Worm (Caenorhabditis elegans): Measurements from ENCODE around the gene T08A9.13.
A peak's percentile ranks its signal among the peaks of the same experiment; 100 is the strongest.

The T08A9.13 gene

ce11 chrX:7323604-7324003 lies 1.4 kb upstream of the T08A9.13 start:
- TF ChIP-seq set-16 (GFP tag; IDR thresholded peaks at IDR 0.05) (no peak), daf-19 (GFP tag; conservative IDR thresholded peaks at IDR 0.05) (peak; percentile 87), F10B5.3 (tag; optimal IDR thresholded peaks at IDR 0.05) (peak; percentile 3), php-3 (GFP tag; IDR thresholded peaks at IDR 0.05) (peak; percentile 61; the same call in 1 of the 2 replicates), ceh-28 (tag; optimal IDR thresholded peaks at IDR 0.05) (no peak), R02D3.7 (tag; optimal IDR thresholded peaks at IDR 0.05) (no peak), lin-29 (GFP tag; IDR thresholded peaks at IDR 0.05) (no peak), nhr-10 (tag; optimal IDR thresholded peaks at IDR 0.05) (no peak), cey-2 (tag; optimal IDR thresholded peaks at IDR 0.05; ENCODE audit: borderline replicate concordance, insufficient read depth) (no peak), nhr-41 (GFP tag; IDR thresholded peaks at IDR 0.05) (peak; percentile 39; the same call in 1 of the 2 replicates), ceh-82 (tag; optimal IDR thresholded peaks at IDR 0.05) (no peak), lim-7 (GFP tag; IDR thresholded peaks at IDR 0.05) (peak; percentile 83), jun-1 (tag; optimal IDR thresholded peaks at IDR 0.05) (no peak), fos-1 (tag; optimal IDR thresholded peaks at IDR 0.05) (no peak), ceh-62 (tag; optimal IDR thresholded peaks at IDR 0.05) (no peak), daf-12 (tag; optimal IDR thresholded peaks at IDR 0.05) (no peak), egl-43 (GFP tag; IDR thresholded peaks at IDR 0.05) (no peak), nhr-28 (tag; optimal IDR thresholded peaks at IDR 0.05) (peak; percentile 5), zfp-2 (tag; optimal IDR thresholded peaks at IDR 0.05) (no peak), dpl-1 (GFP tag; optimal IDR thresholded peaks at IDR 0.05) (no peak), vab-7 (GFP tag; IDR thresholded peaks at IDR 0.05) (peak; percentile 59), skn-1 (tag; optimal IDR thresholded peaks at IDR 0.05) (no peak), mep-1 (tag; optimal IDR thresholded peaks at IDR 0.05) (peak; percentile 54), daf-8 (GFP tag; IDR thresholded peaks at IDR 0.05) (peak; percentile 81; the same call in 1 of the 2 replicates), ceh-20 (GFP tag; IDR thresholded peaks at IDR 0.05) (0 out of 2 replicates have a peak, but pooled peaks have one; percentile 33), ceh-32 (tag; optimal IDR thresholded peaks at IDR 0.05; ENCODE audit: poor library complexity) (no peak), F49E8.2 (tag; optimal IDR thresholded peaks at IDR 0.05; ENCODE audit: borderline replicate concordance) (peak; percentile 47), ces-1 (GFP tag; optimal IDR thresholded peaks at IDR 0.05) (no peak), hmg-1.1 (GFP tag; IDR thresholded peaks at IDR 0.05) (peak; percentile 45; the same call in 1 of the 2 replicates), fkh-10 (GFP tag; optimal IDR thresholded peaks at IDR 0.05) (no peak), rbr-2 (tag; optimal IDR thresholded peaks at IDR 0.05) (peak; percentile 42), dve-1 (tag; optimal IDR thresholded peaks at IDR 0.05; ENCODE audit: insufficient read depth) (peak; percentile 48), nhr-48 (tag; optimal IDR thresholded peaks at IDR 0.05) (peak; percentile 70), arid-1 (GFP tag; conservative IDR thresholded peaks at IDR 0.05) (peak; percentile 77), hlh-30 (tag; optimal IDR thresholded peaks at IDR 0.05; ENCODE audit: insufficient read depth) (peak; percentile 34), Y75B8A.6 (GFP tag; IDR thresholded peaks at IDR 0.05) (0 out of 2 replicates have a peak, but pooled peaks have one; percentile 58), unc-62 (GFP tag; optimal IDR thresholded peaks at IDR 0.05 in 1 of 2) (no peak), unc-62 (tag; optimal IDR thresholded peaks at IDR 0.05) (no peak), ZK337.2 (GFP tag; IDR thresholded peaks at IDR 0.05) (no peak; the same call in 1 of the 2 replicates), Y5F2A.4 (GFP tag; optimal IDR thresholded peaks at IDR 0.05) (peak; percentile 34), T20F7.1 (GFP tag; optimal IDR thresholded peaks at IDR 0.05) (peak; percentile 28), nhr-76 (tag; optimal IDR thresholded peaks at IDR 0.05) (no peak), D1046.2 (GFP tag; IDR thresholded peaks at IDR 0.05) (peak; percentile 64; the same call in 1 of the 2 replicates), tra-1 (GFP tag; IDR thresholded peaks at IDR 0.05) (0 out of 2 replicates have a peak, but pooled peaks have one; percentile 51), duxl-1 (tag; optimal IDR thresholded peaks at IDR 0.05; ENCODE audit: poor library complexity) (peak; percentile 20), dmd-9 (GFP tag; IDR thresholded peaks at IDR 0.05) (no peak), pqm-1 (tag; optimal IDR thresholded peaks at IDR 0.05) (no peak), snpc-1.2 (GFP tag; IDR thresholded peaks at IDR 0.05) (peak; percentile 86), spr-1 (tag; optimal IDR thresholded peaks at IDR 0.05) (peak; percentile 42), nhr-11 (tag; optimal IDR thresholded peaks at IDR 0.05) (no peak), aly-2 (tag; optimal IDR thresholded peaks at IDR 0.05) (no peak)
